Fruit fly (Drosophila melanogaster) whole organism, pupa: Measurements from ENCODE around the gene Mrgn1.

ENCODE experiments used
- CG10348 ChIP-seq: fragments of 200-800 bp; sonication (Bioruptor generic); IDR thresholded peaks from 2 replicates; pipeline ENCODE4 v1.3.6; 2022; ENCODE audit warnings: missing biosample characterization, missing genetic modification characterization
- CG12605 ChIP-seq: fragments of 200-800 bp; sonication (Bioruptor generic); IDR thresholded peaks from 2 replicates; pipeline ENCODE4 v1.3.6; 2022; ENCODE audit warnings: missing biosample characterization, missing genetic modification characterization
- CG13204 ChIP-seq: fragments of 200-800 bp; sonication (Bioruptor generic); optimal IDR thresholded peaks from 2 replicates; lab custom pipeline; 2018; ENCODE audit warnings: missing biosample characterization, mild to moderate bottlenecking, missing genetic modification characterization, moderate library complexity
- CG14655 ChIP-seq: fragments of 200-800 bp; sonication (Bioruptor generic); optimal IDR thresholded peaks from 3 replicates; lab custom pipeline; 2017; ENCODE audit warnings: mild to moderate bottlenecking, missing biosample characterization, missing genetic modification reagents, missing genetic modification characterization
- CG15710 ChIP-seq: fragments of 200-800 bp; sonication (Bioruptor generic); optimal IDR thresholded peaks from 2 replicates; lab custom pipeline; 2018; ENCODE audit warnings: missing biosample characterization, mild to moderate bottlenecking, missing genetic modification characterization, moderate library complexity
- CG17806 ChIP-seq: fragments of 200-800 bp; sonication (Bioruptor generic); optimal IDR thresholded peaks from 2 replicates; lab custom pipeline; 2018; ENCODE audit warnings: missing biosample characterization, mild to moderate bottlenecking, missing genetic modification characterization, moderate library complexity
- CG32121 ChIP-seq: fragments of 200-800 bp; sonication (Bioruptor generic); IDR thresholded peaks from 2 replicates; pipeline ENCODE4 v1.3.6; 2022; ENCODE audit warnings: missing biosample characterization, missing genetic modification characterization
- CG34367 ChIP-seq: fragments of 200-800 bp; sonication (Bioruptor generic); optimal IDR thresholded peaks from 2 replicates; lab custom pipeline; 2018; ENCODE audit warnings: missing biosample characterization, mild to moderate bottlenecking, missing genetic modification characterization
- CG4496 ChIP-seq: fragments of 200-800 bp; sonication (Bioruptor generic); IDR thresholded peaks from 3 replicates; pipeline ENCODE4 v1.3.6; 2022; ENCODE audit warnings: missing biosample characterization, missing genetic modification characterization
- CG8159 ChIP-seq: fragments of 200-800 bp; sonication (Bioruptor generic); optimal IDR thresholded peaks from 3 replicates; lab custom pipeline; 2018; ENCODE audit warnings: missing biosample characterization, mild to moderate bottlenecking, missing genetic modification characterization, moderate library complexity
- CG8301 ChIP-seq: fragments of 200-800 bp; sonication (Bioruptor generic); optimal IDR thresholded peaks from 2 replicates; lab custom pipeline; 2018; ENCODE audit warnings: missing biosample characterization, mild to moderate bottlenecking, missing genetic modification characterization
- CG9948 ChIP-seq: fragments of 200-800 bp; sonication (Bioruptor generic); optimal IDR thresholded peaks from 2 replicates; lab custom pipeline; 2018; ENCODE audit warnings: missing biosample characterization, mild to moderate bottlenecking, missing genetic modification characterization, moderate library complexity
- D1 ChIP-seq: fragments of 200-800 bp; sonication (Bioruptor generic); optimal IDR thresholded peaks from 2 replicates; lab custom pipeline; 2018; ENCODE audit warnings: missing biosample characterization, mild to moderate bottlenecking, missing genetic modification characterization, moderate library complexity
- EcR ChIP-seq: fragments of 200-800 bp; sonication (Bioruptor generic); optimal IDR thresholded peaks from 3 replicates; lab custom pipeline; 2019; ENCODE audit warnings: missing biosample characterization, missing genetic modification characterization, mild to moderate bottlenecking, moderate library complexity, missing genetic modification reagents
- Ets98B ChIP-seq: fragments of 200-800 bp; sonication (Bioruptor generic); IDR thresholded peaks from 2 replicates; pipeline ENCODE4 v1.3.6; 2022; ENCODE audit warnings: missing biosample characterization, missing genetic modification characterization
- Pif1A ChIP-seq: fragments of 200-800 bp; sonication (Bioruptor generic); optimal IDR thresholded peaks from 3 replicates; lab custom pipeline; 2016; ENCODE audit warnings: missing biosample characterization, missing genetic modification characterization
- Pif1B ChIP-seq: fragments of 200-800 bp; sonication (Bioruptor generic); optimal IDR thresholded peaks from 3 replicates; lab custom pipeline; 2016; ENCODE audit warnings: missing biosample characterization, missing genetic modification characterization
- Snoo ChIP-seq: fragments of 200-800 bp; sonication (Bioruptor generic); optimal IDR thresholded peaks from 3 replicates; lab custom pipeline; 2017; ENCODE audit warnings: missing biosample characterization, mild to moderate bottlenecking, missing genetic modification characterization, inconsistent platforms
- fd96Ca ChIP-seq: fragments of 200-800 bp; sonication (Bioruptor generic); IDR thresholded peaks from 3 replicates; pipeline ENCODE4 v1.3.6; 2022; ENCODE audit warnings: missing biosample characterization, missing genetic modification characterization
- gl ChIP-seq: fragments of 200-800 bp; sonication (Bioruptor generic); optimal IDR thresholded peaks from 2 replicates; lab custom pipeline; 2018; ENCODE audit warnings: missing biosample characterization, mild to moderate bottlenecking, missing genetic modification characterization
- rn ChIP-seq: fragments of 200-800 bp; sonication (Bioruptor generic); IDR thresholded peaks from 2 replicates; pipeline ENCODE4 v1.3.6; 2022; ENCODE audit warnings: missing biosample characterization, missing genetic modification characterization

The Mrgn1 gene

DNA sequence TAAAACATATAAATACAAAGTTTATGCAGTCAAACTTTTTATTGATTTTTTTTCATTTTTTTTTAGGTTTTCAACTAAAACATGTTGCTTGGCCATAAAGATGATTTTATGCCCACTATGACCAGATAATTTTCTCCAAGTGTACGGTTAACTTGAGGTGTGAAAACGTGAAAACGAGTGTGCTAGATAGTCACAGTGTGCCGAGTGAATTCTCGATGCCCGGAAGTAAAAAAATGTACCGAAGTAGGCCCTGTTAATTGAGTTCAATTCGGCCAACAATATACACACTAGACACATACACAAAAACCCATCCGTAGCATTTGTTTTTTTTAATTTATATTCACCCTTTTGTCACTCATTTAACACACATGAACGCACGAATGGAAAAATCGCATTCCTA, 29.8 kb downstream of the Mrgn1 start, which contains the start of gene Nna1:
Gene Nna1 (plus strand): TSS at position 301 of the 400 bp plus-strand sequence.
- TF ChIP-seq CG9948 (tag; lab: Kevin White, UChicago) (no peak), Snoo (tag; lab: Kevin White, UChicago) (no peak), CG15710 (tag; lab: Kevin White, UChicago) (no peak), CG32121 (GFP tag; lab: Robert Waterston, UW) (no peak), CG14655 (GFP tag; lab: Kevin White, UChicago) (no peak), CG34367 (tag; lab: Kevin White, UChicago) (no peak), Ets98B (no peak)

DNA sequence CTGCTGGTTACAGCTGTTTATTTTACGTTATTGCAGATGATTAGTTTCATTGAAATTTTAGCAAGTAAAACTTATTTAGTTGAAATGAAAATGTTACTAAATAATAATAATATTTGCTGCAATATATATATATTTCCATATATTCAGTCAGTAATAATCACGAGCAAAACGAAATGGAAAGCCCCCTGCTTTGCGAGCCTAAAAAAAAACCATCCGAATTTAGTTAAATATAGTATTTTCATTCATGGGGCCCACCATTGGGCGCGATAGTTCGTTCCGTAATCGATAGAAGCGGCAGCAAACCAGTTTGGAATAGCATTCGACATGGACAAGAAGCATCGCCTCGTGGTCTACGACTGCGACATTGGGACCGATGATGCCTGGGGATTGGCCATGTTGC, 39.1 kb downstream of the Mrgn1 start, which contains the start of gene CG11158:
Gene CG11158 (plus strand): TSS at position 301 of the 400 bp plus-strand sequence.
- TF ChIP-seq Ets98B (no peak), CG8159 (tag; lab: Kevin White, UChicago) (no peak), rn (no peak), CG32121 (GFP tag; lab: Robert Waterston, UW) (no peak), CG17806 (no peak), gl (tag; lab: Kevin White, UChicago) (no peak), CG9948 (tag; lab: Kevin White, UChicago) (no peak), Pif1A (GFP tag; lab: Kevin White, UChicago) (no peak), EcR (GFP tag; lab: Kevin White, UChicago) (no peak)

- TF ChIP-seq CG13204, result no peak
- TF ChIP-seq D1 (tag; lab: Kevin White, UChicago), result no peak
- TF ChIP-seq CG17806, result no peak
- TF ChIP-seq CG34367 (tag; lab: Kevin White, UChicago), result no peak
- no peak for TF ChIP-seq rn
- TF ChIP-seq CG14655 (GFP tag; lab: Kevin White, UChicago), result no peak
- no peak for TF ChIP-seq Pif1A (GFP tag; lab: Kevin White, UChicago)
- no peak for TF ChIP-seq CG9948 (tag; lab: Kevin White, UChicago)
- TF ChIP-seq CG12605, result no peak
Measured at dm6 chrX:13681906-13682305, 39.9 kb downstream of the Mrgn1 start.

DNA sequence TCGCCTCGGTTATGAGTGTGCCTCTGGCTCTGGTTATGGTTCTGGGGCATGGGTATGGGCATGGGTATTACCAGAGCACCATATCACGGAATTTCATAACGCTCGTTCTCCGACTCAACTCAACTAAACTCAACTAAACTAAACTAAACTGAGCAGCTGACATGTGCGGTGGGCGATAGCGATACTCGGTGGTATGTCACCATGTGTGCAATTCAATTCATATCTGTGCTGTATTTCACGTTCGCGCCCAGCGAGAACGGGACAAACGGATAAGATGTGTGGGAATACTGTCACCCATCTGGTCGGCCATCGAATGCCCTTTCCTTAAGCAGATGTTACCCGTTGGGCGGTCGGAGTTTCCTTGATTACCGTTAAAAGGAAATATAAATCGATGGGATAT, 41.5 kb downstream of the Mrgn1 start, which contains the start of gene CG12177:
Gene CG12177 (minus strand): TSS at position 239 of the 400 bp plus-strand sequence.
- TF ChIP-seq Snoo (tag; lab: Kevin White, UChicago), result no peak
- no peak for TF ChIP-seq fd96Ca (GFP tag; lab: Robert Waterston, UW)
- no peak for TF ChIP-seq CG14655 (GFP tag; lab: Kevin White, UChicago)
- TF ChIP-seq Ets98B, result no peak
- TF ChIP-seq CG9948 (tag; lab: Kevin White, UChicago), result no peak
- no peak for TF ChIP-seq CG8301 (tag; lab: Kevin White, UChicago)
- TF ChIP-seq CG8159 (tag; lab: Kevin White, UChicago), result no peak
- no peak for TF ChIP-seq EcR (GFP tag; lab: Kevin White, UChicago)
- no peak for TF ChIP-seq CG34367 (tag; lab: Kevin White, UChicago)
- no peak for TF ChIP-seq CG13204
- no peak for TF ChIP-seq rn
- no peak; the same call in 1 of the 2 replicates for TF ChIP-seq CG12605
- no peak for TF ChIP-seq Pif1B (GFP tag; lab: Kevin White, UChicago)
- TF ChIP-seq gl (tag; lab: Kevin White, UChicago), result no peak
- TF ChIP-seq CG17806, result no peak
- no peak for TF ChIP-seq CG32121 (GFP tag; lab: Robert Waterston, UW)

dm6 chrX:13679565-13679964, 42.2 kb downstream of the Mrgn1 start:
- TF ChIP-seq CG14655 (GFP tag; lab: Kevin White, UChicago) (peak; percentile 47), CG4496 (peak; percentile 66), Snoo (tag; lab: Kevin White, UChicago) (peak; percentile 29), EcR (GFP tag; lab: Kevin White, UChicago) (no peak), CG8159 (tag; lab: Kevin White, UChicago) (peak; percentile 71), CG34367 (tag; lab: Kevin White, UChicago) (peak; percentile 45), CG8301 (tag; lab: Kevin White, UChicago) (peak; percentile 25), CG9948 (tag; lab: Kevin White, UChicago) (peak; percentile 60), Pif1B (GFP tag; lab: Kevin White, UChicago) (peak; percentile 24), CG10348 (GFP tag; lab: Robert Waterston, UW) (no peak), CG32121 (GFP tag; lab: Robert Waterston, UW) (peak; percentile 65), D1 (tag; lab: Kevin White, UChicago) (peak; percentile 17), rn (no peak), CG13204 (no peak), fd96Ca (GFP tag; lab: Robert Waterston, UW) (no peak), CG17806 (peak; percentile 67), CG15710 (tag; lab: Kevin White, UChicago) (peak; percentile 61), CG12605 (0 out of 2 replicates have a peak, but pooled peaks have one; percentile 16), Ets98B (peak; percentile 23; the same call in 1 of the 2 replicates), gl (tag; lab: Kevin White, UChicago) (no peak), Pif1A (GFP tag; lab: Kevin White, UChicago) (peak; percentile 37)
- TF ChIP-seq, all 21 proteins: peak for 15

- TF ChIP-seq D1 (tag; lab: Kevin White, UChicago), result no peak
- TF ChIP-seq CG32121 (GFP tag; lab: Robert Waterston, UW), result no peak
- TF ChIP-seq CG8301 (tag; lab: Kevin White, UChicago), result no peak
- TF ChIP-seq Ets98B, result no peak
- TF ChIP-seq CG17806, result no peak
- no peak for TF ChIP-seq Snoo (tag; lab: Kevin White, UChicago)
- TF ChIP-seq CG9948 (tag; lab: Kevin White, UChicago), result no peak
- TF ChIP-seq, all 21 proteins: peak for 0
Measured at dm6 chrX:13677970-13678490, 43.7 kb downstream of the Mrgn1 start.
